Worm (Caenorhabditis elegans) whole organism, L4 larva: ENCODE measurements around the gene gcy-12.
A peak's percentile ranks its signal among the peaks of the same experiment; 100 is the strongest.

Experiments
- R02D3.7 ChIP-seq: fragments of 150-350 bp; sonication (generic microtip); optimal IDR thresholded peaks from 3 replicates; lab custom pipeline; 2014; ENCODE audit warnings: missing biosample characterization, missing genetic modification characterization
- attf-4 ChIP-seq: sonication (generic microtip); optimal IDR thresholded peaks from 3 replicates; lab custom pipeline; 2017; ENCODE audit warnings: missing biosample characterization, missing genetic modification characterization
- duxl-1 ChIP-seq: sonication (generic microtip); optimal IDR thresholded peaks from 2 replicates; lab custom pipeline; 2016; ENCODE audit warnings: mild to moderate bottlenecking, missing genetic modification characterization, moderate library complexity, missing compliant biosample characterization; ENCODE audit not compliant: poor library complexity
- egl-27 ChIP-seq: sonication (generic microtip); optimal IDR thresholded peaks from 3 replicates; lab custom pipeline; 2017; ENCODE audit warnings: missing biosample characterization, missing genetic modification reagents, missing genetic modification characterization
- hlh-30 ChIP-seq: sonication (generic microtip); optimal IDR thresholded peaks from 2 replicates; lab custom pipeline; 2017; ENCODE audit warnings: antibody characterized with exemption, mild to moderate bottlenecking, missing genetic modification characterization, missing compliant biosample characterization; ENCODE audit not compliant: insufficient read depth
- madf-9 ChIP-seq: fragments of 200-800 bp; sonication (Bioruptor generic); conservative IDR thresholded peaks from 2 replicates; pipeline ENCODE4 v1.3.6; 2022; ENCODE audit warnings: missing genetic modification reagents, missing genetic modification characterization, missing compliant biosample characterization
- mdl-1 ChIP-seq, 2 experiments: fragments of 150-350 bp in 1 of 2; sonication (generic microtip) in 1 of 2; optimal IDR thresholded peaks; 2 replicates each; lab custom pipeline; 2014 to 2017; ENCODE audit warnings: missing biosample characterization in 2 of 2, missing genetic modification characterization in 2 of 2
- mep-1 ChIP-seq: fragments of 150-350 bp; sonication (generic microtip); optimal IDR thresholded peaks from 3 replicates; lab custom pipeline; 2014; ENCODE audit warnings: missing biosample characterization, missing genetic modification characterization
- nhr-11 ChIP-seq: fragments of 150-350 bp; optimal IDR thresholded peaks from 2 replicates; lab custom pipeline; 2014; ENCODE audit warnings: missing biosample characterization, missing genetic modification characterization
- pha-4 ChIP-seq, 2 experiments: fragments of 150-350 bp in 1 of 2; fragments of 200-800 bp in 1 of 2; sonication (Bioruptor generic) in 1 of 2; IDR thresholded peaks in 1 of 2; optimal IDR thresholded peaks in 1 of 2; 2 replicates each; pipeline versions ENCODE4 v1.3.6 to Lab custom; 2014 to 2022; ENCODE audit warnings: missing genetic modification characterization in 2 of 2, missing genetic modification reagents in 2 of 2, missing biosample characterization in 1 of 2, missing compliant biosample characterization in 1 of 2
- skn-1 ChIP-seq: fragments of 150-350 bp; optimal IDR thresholded peaks from 2 replicates; lab custom pipeline; 2014; ENCODE audit warnings: missing biosample characterization, missing genetic modification characterization
- unc-39 ChIP-seq: sonication (generic microtip); optimal IDR thresholded peaks from 2 replicates; lab custom pipeline; 2017; ENCODE audit warnings: missing biosample characterization, missing genetic modification characterization
- unc-62 ChIP-seq, 3 experiments: fragments of 150-350 bp in 1 of 3; sonication (generic microtip); optimal IDR thresholded peaks in 2 of 3; peaks in 1 of 3; 1 replicate in 1 of 3; 2 replicates in 2 of 3; lab custom pipeline; 2014 to 2017; ENCODE audit warnings: missing biosample characterization in 3 of 3, missing genetic modification characterization in 3 of 3, missing genetic modification reagents in 3 of 3, missing genotype in 1 of 3

DNA sequence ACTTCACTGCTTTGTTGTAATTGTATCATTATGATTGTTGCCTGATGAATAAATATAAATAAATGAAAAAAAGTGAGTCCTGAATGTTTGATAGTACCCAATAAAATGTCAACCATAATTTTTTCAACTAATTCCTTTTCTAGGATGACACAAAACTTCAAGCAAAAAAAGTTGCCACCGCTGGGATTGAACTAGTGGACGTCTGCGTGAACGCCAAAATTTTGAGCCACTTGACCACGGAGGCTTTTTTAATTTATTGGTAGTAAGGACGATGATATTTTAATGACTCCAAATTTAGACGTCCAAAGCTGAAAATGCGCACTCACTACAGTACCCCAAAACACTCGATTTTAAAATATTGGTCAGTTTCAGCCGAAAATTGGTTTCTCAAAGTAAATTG, 41.8 kb downstream of the gcy-12 start:
- TF ChIP-seq pha-4 (GFP tag; IDR thresholded peaks at IDR 0.05; lab: Robert Waterston, UW) (peak; percentile 88), pha-4 (tag; optimal IDR thresholded peaks at IDR 0.05; lab: Kevin White, UChicago) (no peak), hlh-30 (tag; lab: Kevin White, UChicago) (no peak), unc-62 (GFP tag; optimal IDR thresholded peaks at IDR 0.05 in 1 of 2; lab: Kevin White, UChicago) (no peak), unc-62 (tag; optimal IDR thresholded peaks at IDR 0.05; lab: Kevin White, UChicago) (no peak), mdl-1 (tag; optimal IDR thresholded peaks at IDR 0.05; lab: Kevin White, UChicago) (no peak), skn-1 (tag; lab: Kevin White, UChicago) (no peak), duxl-1 (peak; percentile 61), mep-1 (tag; lab: Kevin White, UChicago) (no peak), unc-39 (tag; lab: Kevin White, UChicago) (no peak), nhr-11 (tag; lab: Kevin White, UChicago) (no peak), attf-4 (tag; lab: Kevin White, UChicago) (no peak), R02D3.7 (tag; lab: Kevin White, UChicago) (no peak), madf-9 (no peak; the same call in 1 of the 2 replicates), egl-27 (tag; lab: Kevin White, UChicago) (no peak)
